Worm (Caenorhabditis elegans) whole organism, late embryonic: Measurements from ENCODE around the gene Y45G5AM.3.
"Not testable (repeated sequence)": the region's sequence is repeated elsewhere in the genome, so short reads cannot be mapped to it uniquely, and the experiment has no call there.

Experiments used
- C08G9.2 ChIP-seq: sonication (generic microtip); optimal IDR thresholded peaks from 2 replicates; lab custom pipeline; 2016; ENCODE audit warnings: mild to moderate bottlenecking, missing genetic modification characterization, moderate library complexity, missing compliant biosample characterization
- C38D4.7 ChIP-seq: fragments of 200-800 bp; sonication (Bioruptor generic); optimal IDR thresholded peaks from 2 replicates; lab custom pipeline; 2018; ENCODE audit warnings: mild to moderate bottlenecking, missing genetic modification characterization, moderate library complexity, missing compliant biosample characterization
- K02D7.2 ChIP-seq: sonication (generic microtip); optimal IDR thresholded peaks from 2 replicates; lab custom pipeline; 2017; ENCODE audit warnings: mild to moderate bottlenecking, missing genetic modification characterization, missing compliant biosample characterization
- K09A11.1 ChIP-seq: sonication (generic microtip); optimal IDR thresholded peaks from 2 replicates; lab custom pipeline; 2017; ENCODE audit warnings: antibody characterized with exemption, mild to moderate bottlenecking, missing genetic modification characterization, missing compliant biosample characterization; ENCODE audit not compliant: insufficient read depth
- Y22D7AL.16 ChIP-seq: sonication (generic microtip); optimal IDR thresholded peaks from 2 replicates; lab custom pipeline; 2016; ENCODE audit warnings: missing genetic modification characterization, missing compliant biosample characterization
- ceh-18 ChIP-seq: sonication (generic microtip); optimal IDR thresholded peaks from 2 replicates; lab custom pipeline; 2016; ENCODE audit warnings: missing genetic modification characterization, missing compliant biosample characterization
- ceh-19 ChIP-seq: fragments of 200-800 bp; sonication (Bioruptor generic); optimal IDR thresholded peaks from 2 replicates; lab custom pipeline; 2018; ENCODE audit warnings: mild to moderate bottlenecking, missing genetic modification characterization, missing compliant biosample characterization
- ceh-31 ChIP-seq: sonication (generic microtip); optimal IDR thresholded peaks from 2 replicates; lab custom pipeline; 2016; ENCODE audit warnings: missing genetic modification characterization, missing compliant biosample characterization
- ceh-9 ChIP-seq: sonication (generic microtip); optimal IDR thresholded peaks from 2 replicates; lab custom pipeline; 2016; ENCODE audit warnings: mild to moderate bottlenecking, missing genetic modification characterization, inconsistent platforms, missing compliant biosample characterization
- dmd-4 ChIP-seq: sonication (generic microtip); optimal IDR thresholded peaks from 2 replicates; lab custom pipeline; 2016; ENCODE audit warnings: borderline replicate concordance, missing genetic modification characterization, missing compliant biosample characterization
- dve-1 ChIP-seq: sonication (generic microtip); optimal IDR thresholded peaks from 2 replicates; lab custom pipeline; 2017; ENCODE audit warnings: antibody characterized with exemption, mild to moderate bottlenecking, missing genetic modification characterization, missing compliant biosample characterization
- elt-4 ChIP-seq: sonication (generic microtip); optimal IDR thresholded peaks from 2 replicates; lab custom pipeline; 2016; ENCODE audit warnings: missing genetic modification characterization, missing compliant biosample characterization
- ets-4 ChIP-seq: sonication (generic microtip); optimal IDR thresholded peaks from 2 replicates; lab custom pipeline; 2016; ENCODE audit warnings: missing genetic modification characterization, missing compliant biosample characterization
- fax-1 ChIP-seq: sonication (generic microtip); optimal IDR thresholded peaks from 2 replicates; lab custom pipeline; 2016; ENCODE audit warnings: missing genotype, missing genetic modification characterization, missing compliant biosample characterization
- fkh-10 ChIP-seq: fragments of 150-350 bp; optimal IDR thresholded peaks from 2 replicates; lab custom pipeline; 2014; ENCODE audit warnings: missing biosample characterization, missing genetic modification reagents, missing genetic modification characterization
- hlh-13 ChIP-seq: fragments of 200-800 bp; sonication (Bioruptor generic); optimal IDR thresholded peaks from 2 replicates; lab custom pipeline; 2018; ENCODE audit warnings: mild to moderate bottlenecking, missing genetic modification characterization, missing compliant biosample characterization
- hlh-30 ChIP-seq: sonication (generic microtip); optimal IDR thresholded peaks from 2 replicates; lab custom pipeline; 2017; ENCODE audit warnings: antibody characterized with exemption, missing genetic modification characterization, missing compliant biosample characterization; ENCODE audit not compliant: insufficient read depth
- hlh-6 ChIP-seq: sonication (generic microtip); optimal IDR thresholded peaks from 2 replicates; lab custom pipeline; 2016; ENCODE audit warnings: missing genotype, missing genetic modification characterization, missing compliant biosample characterization
- madf-2 ChIP-seq: sonication (generic microtip); optimal IDR thresholded peaks from 2 replicates; lab custom pipeline; 2017; ENCODE audit warnings: missing genetic modification characterization, missing compliant biosample characterization
- nfya-1 ChIP-seq: sonication (generic microtip); optimal IDR thresholded peaks from 2 replicates; lab custom pipeline; 2017; ENCODE audit warnings: missing genetic modification characterization, mild to moderate bottlenecking, missing compliant biosample characterization, antibody characterized with exemption, moderate library complexity
- pag-3 ChIP-seq: sonication (generic microtip); optimal IDR thresholded peaks from 2 replicates; lab custom pipeline; 2016; ENCODE audit warnings: missing compliant biosample characterization, missing genetic modification characterization, borderline replicate concordance
- pat-9 ChIP-seq: fragments of 200-800 bp; sonication (Bioruptor generic); optimal IDR thresholded peaks from 2 replicates; lab custom pipeline; 2018; ENCODE audit warnings: mild to moderate bottlenecking, missing genetic modification characterization, moderate library complexity, missing compliant biosample characterization
- pqm-1 ChIP-seq: sonication (generic microtip); optimal IDR thresholded peaks from 2 replicates; lab custom pipeline; 2016; ENCODE audit warnings: missing genetic modification characterization, missing compliant biosample characterization
- unc-3 ChIP-seq, 2 experiments: fragments of 200-800 bp in 1 of 2; sonication (Bioruptor generic) in 1 of 2; sonication (generic microtip) in 1 of 2; conservative IDR thresholded peaks in 1 of 2; optimal IDR thresholded peaks in 1 of 2; 2 replicates each; pipeline versions ENCODE4 v1.3.6 to Lab custom; 2016 to 2022; ENCODE audit warnings: missing compliant biosample characterization in 2 of 2, missing genetic modification characterization in 2 of 2, missing genetic modification reagents in 1 of 2
- unc-42 ChIP-seq: sonication (generic microtip); optimal IDR thresholded peaks from 2 replicates; lab custom pipeline; 2016; ENCODE audit warnings: missing genotype, missing genetic modification characterization, missing compliant biosample characterization
- unc-55 ChIP-seq: sonication (generic microtip); optimal IDR thresholded peaks from 2 replicates; lab custom pipeline; 2017; ENCODE audit warnings: missing biosample characterization, missing genetic modification reagents, missing genetic modification characterization
- unc-86 ChIP-seq: sonication (generic microtip); optimal IDR thresholded peaks from 2 replicates; lab custom pipeline; 2016; ENCODE audit warnings: missing genetic modification characterization, missing compliant biosample characterization

The Y45G5AM.3 gene

ce11 chrV:4194587-4195211, 30.3 kb downstream of the Y45G5AM.3 start, which contains the start of gene Y45G5AM.9 (continued):
- peak; percentile 25 for TF ChIP-seq K09A11.1 (tag; lab: Kevin White, UChicago)
- TF ChIP-seq ets-4 (tag; lab: Kevin White, UChicago) = peak; percentile 39
- TF ChIP-seq pqm-1 (tag; lab: Kevin White, UChicago) = peak; percentile 17
- peak; percentile 2 for TF ChIP-seq C08G9.2
- peak; percentile 2 for TF ChIP-seq madf-2 (tag; lab: Kevin White, UChicago)
- peak; percentile 1 for TF ChIP-seq Y22D7AL.16 (tag; lab: Kevin White, UChicago)
- peak; percentile 82 for TF ChIP-seq ceh-31 (tag; lab: Kevin White, UChicago)
- peak; percentile 61 for TF ChIP-seq dve-1
- no peak for TF ChIP-seq pag-3 (tag; lab: Kevin White, UChicago)
- peak; percentile 39 for TF ChIP-seq pat-9 (tag; lab: Kevin White, UChicago)
- TF ChIP-seq unc-86 (tag; lab: Kevin White, UChicago) = peak; percentile 53

ce11 chrV:4195283-4195682, 30.9 kb downstream of the Y45G5AM.3 start, which contains the start of gene algn-5:
Gene algn-5, plus strand, starts transcription at chrV:4195577.
- TF ChIP-seq unc-55 (GFP tag; lab: Kevin White, UChicago) (no peak), nfya-1 (tag; lab: Kevin White, UChicago) (no peak), C38D4.7 (GFP tag; lab: Kevin White, UChicago) (no peak)

ce11 chrV:4199185-4199584, 34.8 kb downstream of the Y45G5AM.3 start, which contains the start of gene rpac-40:
Gene rpac-40, plus strand, starts transcription at chrV:4199485.
- TF ChIP-seq ceh-19 (GFP tag; lab: Kevin White, UChicago) (no peak), ceh-18 (tag; lab: Kevin White, UChicago) (no peak), pqm-1 (tag; lab: Kevin White, UChicago) (no peak), fax-1 (no peak), dmd-4 (tag; lab: Kevin White, UChicago) (no peak), unc-86 (tag; lab: Kevin White, UChicago) (no peak), C38D4.7 (GFP tag; lab: Kevin White, UChicago) (no peak)

ce11 chrV:4204421-4204820, 40.1 kb downstream of the Y45G5AM.3 start, which contains the start of gene H43I07.1:
Gene H43I07.1, plus strand, starts transcription at chrV:4204721.
- TF ChIP-seq dmd-4 (tag; lab: Kevin White, UChicago) (no peak), K02D7.2 (tag; lab: Kevin White, UChicago) (no peak), fkh-10 (GFP tag; lab: Kevin White, UChicago) (no peak)

- TF ChIP-seq hlh-6 (no peak), unc-42 (tag; lab: Kevin White, UChicago) (peak; percentile 54), ceh-9 (no peak), hlh-30 (tag; lab: Kevin White, UChicago) (no peak), hlh-13 (GFP tag; lab: Kevin White, UChicago) (no peak)
Measured at ce11 chrV:4211521-4211920, 47.2 kb downstream of the Y45G5AM.3 start.

- TF ChIP-seq unc-3 (GFP tag; conservative IDR thresholded peaks at IDR 0.05; lab: Robert Waterston, UW); unc-3 (tag; optimal IDR thresholded peaks at IDR 0.05; lab: Kevin White, UChicago); dve-1; elt-4 (tag; lab: Kevin White, UChicago): not testable (repeated sequence)
Measured at ce11 chrV:4215856-4216255, 51.5 kb downstream of the Y45G5AM.3 start, which contains the start of gene H43I07.4. Gene H43I07.4, plus strand, starts transcription at chrV:4216156.
